Fruit fly (Drosophila melanogaster): ENCODE data around the gene MSAmiP.

dm6 chr3R:16842533-16842932 is 53.6 kb downstream of the MSAmiP start:
- TF ChIP-seq CG6163 (GFP tag; IDR thresholded peaks at IDR 0.05): no peak
- TF ChIP-seq CG3919 (GFP tag; optimal IDR thresholded peaks at IDR 0.05): no peak
- no peak for TF ChIP-seq CG31627 (GFP tag; optimal IDR thresholded peaks at IDR 0.05)
- no peak for TF ChIP-seq pdm3 (GFP tag; optimal IDR thresholded peaks at IDR 0.05)
- no peak for TF ChIP-seq Sox102F (GFP tag; optimal IDR thresholded peaks at IDR 0.05)
- TF ChIP-seq CG1621 (tag; optimal IDR thresholded peaks at IDR 0.05): no peak
- no peak for TF ChIP-seq ss (GFP tag; optimal IDR thresholded peaks at IDR 0.05)
- no peak for TF ChIP-seq fd59A (GFP tag; optimal IDR thresholded peaks at IDR 0.05)
- TF ChIP-seq cyc (GFP tag; optimal IDR thresholded peaks at IDR 0.05): no peak
- TF ChIP-seq CG3032 (tag; optimal IDR thresholded peaks at IDR 0.05): no peak

Measured in whole organism, prepupa.